Worm (Caenorhabditis elegans) whole organism, L4 larva: ENCODE measurements around the gene fbxb-5.

Experiments
- F26F4.8 ChIP-seq: fragments of 200-800 bp; sonication (Bioruptor generic); conservative IDR thresholded peaks from 2 replicates; pipeline ENCODE4 v1.3.6; 2022; ENCODE audit warnings: missing genetic modification characterization, missing compliant biosample characterization
- aly-2 ChIP-seq: sonication (generic microtip); optimal IDR thresholded peaks from 2 replicates; lab custom pipeline; 2018; ENCODE audit warnings: missing biosample characterization, missing genetic modification characterization
- ceh-62 ChIP-seq: sonication (generic microtip); optimal IDR thresholded peaks from 2 replicates; lab custom pipeline; 2017; ENCODE audit warnings: missing biosample characterization, missing genetic modification characterization
- daf-12 ChIP-seq: fragments of 150-350 bp; optimal IDR thresholded peaks from 2 replicates; lab custom pipeline; 2014; ENCODE audit warnings: missing biosample characterization, missing genetic modification reagents, missing genetic modification characterization
- fkh-10 ChIP-seq: fragments of 150-350 bp; optimal IDR thresholded peaks from 2 replicates; lab custom pipeline; 2014; ENCODE audit warnings: missing biosample characterization, missing genetic modification reagents, missing genetic modification characterization
- nhr-28 ChIP-seq: fragments of 150-350 bp; optimal IDR thresholded peaks from 2 replicates; lab custom pipeline; 2014; ENCODE audit warnings: missing biosample characterization, missing genetic modification characterization
- vab-7 ChIP-seq: fragments of 200-800 bp; sonication (Bioruptor generic); IDR thresholded peaks from 2 replicates; pipeline ENCODE4 v1.3.6; 2022; ENCODE audit warnings: missing genetic modification reagents, missing genetic modification characterization, missing compliant biosample characterization

DNA sequence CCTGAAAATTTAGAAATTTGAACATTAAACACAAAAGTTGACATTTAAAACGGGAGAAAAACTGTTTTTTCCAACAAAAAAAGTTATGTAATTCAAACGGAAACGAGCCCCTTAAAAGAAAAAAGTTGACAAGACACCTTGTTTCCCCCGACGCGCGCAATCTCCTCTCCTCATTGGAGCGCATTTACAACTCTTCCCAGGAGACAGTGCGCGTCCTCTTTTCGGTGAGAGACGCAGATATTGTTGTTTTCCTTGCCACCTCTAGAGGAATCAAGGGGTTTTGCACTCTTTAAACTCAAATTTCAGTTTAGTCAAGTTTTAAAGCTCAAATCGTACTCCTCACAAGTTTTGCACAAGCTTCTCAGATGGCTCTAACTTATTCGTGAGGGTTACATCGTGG, 26.4 kb downstream of the fbxb-5 start, which contains the start of gene F58E1.13:
- TF ChIP-seq vab-7 (GFP tag; lab: Robert Waterston, UW) (no peak), daf-12 (tag; lab: Kevin White, UChicago) (no peak), fkh-10 (GFP tag; lab: Kevin White, UChicago) (no peak), F26F4.8 (GFP tag; lab: Robert Waterston, UW) (no peak), ceh-62 (tag; lab: Kevin White, UChicago) (no peak), nhr-28 (tag; lab: Kevin White, UChicago) (no peak), aly-2 (tag; lab: Kevin White, UChicago) (no peak)
